Worm (Caenorhabditis elegans): Measurements from ENCODE around the gene srg-4.
A peak's percentile ranks its signal among the peaks of the same experiment; 100 is the strongest.

The srg-4 gene

DNA sequence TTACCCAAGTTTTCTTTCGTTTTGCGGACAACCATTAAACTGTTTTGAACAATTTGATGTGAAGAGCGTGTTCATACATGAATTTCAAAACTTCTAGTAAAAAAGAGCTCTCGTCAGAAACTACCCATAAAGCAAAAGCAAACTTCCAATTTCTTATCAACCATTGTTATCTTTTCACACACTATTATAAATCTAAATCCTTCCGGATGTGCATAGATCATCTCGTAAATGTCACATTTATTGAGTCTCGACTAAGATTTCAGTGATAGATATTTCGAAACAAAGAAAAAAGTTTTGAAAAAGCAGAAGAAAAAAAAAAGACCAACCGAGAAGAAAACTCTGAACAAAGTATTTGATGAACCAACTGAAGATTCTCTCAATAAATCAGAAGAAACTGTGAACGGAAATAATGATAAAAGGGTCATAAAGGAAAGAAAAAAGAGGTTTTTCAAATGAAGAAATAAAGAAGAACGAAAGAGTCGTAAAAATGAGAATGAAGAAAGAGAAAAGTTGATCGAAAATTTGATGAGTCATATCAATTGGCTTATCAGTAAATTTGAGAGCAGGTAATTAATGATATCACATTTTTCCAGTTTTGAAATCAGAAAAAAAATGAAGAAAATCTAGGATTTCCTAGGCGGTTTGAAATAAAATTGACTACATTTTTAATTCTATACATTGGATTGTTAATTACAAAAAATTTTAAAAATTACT, 28.7 kb upstream of the srg-4 start:
- TF ChIP-seq nhr-28 (tag; optimal IDR thresholded peaks at IDR 0.05) (no peak), gei-8 (GFP tag; optimal IDR thresholded peaks at IDR 0.05) (no peak), pqm-1 (tag; optimal IDR thresholded peaks at IDR 0.05) (peak; percentile 1), ceh-20 (GFP tag; IDR thresholded peaks at IDR 0.05) (peak; percentile 38; the same call in 1 of the 2 replicates), nhr-77 (tag; optimal IDR thresholded peaks at IDR 0.05) (peak; percentile 5), jun-1 (tag; optimal IDR thresholded peaks at IDR 0.05) (no peak), Y75B8A.6 (GFP tag; IDR thresholded peaks at IDR 0.05) (no peak), php-3 (GFP tag; IDR thresholded peaks at IDR 0.05) (peak; percentile 41; the same call in 1 of the 2 replicates)

DNA sequence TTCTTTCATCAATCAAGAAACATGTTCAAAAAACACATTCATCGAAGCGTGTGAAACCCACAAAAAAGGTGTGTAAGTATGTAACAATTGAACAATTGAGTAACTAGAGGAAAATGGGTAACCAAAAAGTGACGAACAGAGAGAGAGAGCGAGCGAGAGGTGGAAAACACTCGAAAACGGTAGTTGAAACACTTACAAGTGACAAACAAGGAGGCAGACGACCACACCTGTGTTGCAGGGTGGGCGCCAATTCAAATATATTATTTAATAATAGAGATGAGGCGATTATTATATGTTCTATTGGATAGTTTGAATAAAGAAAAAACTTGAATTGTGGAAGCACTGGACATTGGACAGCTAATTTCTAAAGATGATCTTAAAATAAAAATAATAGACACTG, 27.5 kb upstream of the srg-4 start:
- TF ChIP-seq lin-15B (tag; optimal IDR thresholded peaks at IDR 0.05) (no peak), nhr-77 (tag; optimal IDR thresholded peaks at IDR 0.05) (no peak), R02D3.7 (tag; optimal IDR thresholded peaks at IDR 0.05) (no peak), dpl-1 (GFP tag; optimal IDR thresholded peaks at IDR 0.05) (peak; percentile 30), fos-1 (tag; optimal IDR thresholded peaks at IDR 0.05) (no peak), unc-39 (tag; optimal IDR thresholded peaks at IDR 0.05) (no peak)

DNA sequence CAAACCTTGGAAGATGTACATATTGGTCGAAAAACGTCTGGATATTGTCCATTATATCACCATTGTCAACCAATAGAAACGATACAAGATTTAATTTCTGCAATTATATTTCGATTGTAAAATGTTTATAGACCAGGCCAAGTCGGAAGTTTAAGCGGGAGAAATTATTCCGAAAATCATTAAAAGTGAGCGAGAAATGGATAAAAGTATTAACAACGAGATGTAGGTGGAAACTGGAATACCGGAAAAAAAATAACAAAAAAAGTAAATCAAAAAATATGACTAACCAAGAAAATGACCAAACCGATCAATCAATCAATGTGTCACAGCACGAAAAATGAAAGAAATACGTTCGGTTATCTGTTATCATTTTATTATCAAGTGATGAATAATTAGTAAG, 25.3 kb upstream of the srg-4 start, which contains the start of gene F47D12.6:
TSS of gene F47D12.6 (minus strand) at position 101 of the 400 bp plus-strand sequence.
- no peak for TF ChIP-seq aly-2 (tag; optimal IDR thresholded peaks at IDR 0.05)

DNA sequence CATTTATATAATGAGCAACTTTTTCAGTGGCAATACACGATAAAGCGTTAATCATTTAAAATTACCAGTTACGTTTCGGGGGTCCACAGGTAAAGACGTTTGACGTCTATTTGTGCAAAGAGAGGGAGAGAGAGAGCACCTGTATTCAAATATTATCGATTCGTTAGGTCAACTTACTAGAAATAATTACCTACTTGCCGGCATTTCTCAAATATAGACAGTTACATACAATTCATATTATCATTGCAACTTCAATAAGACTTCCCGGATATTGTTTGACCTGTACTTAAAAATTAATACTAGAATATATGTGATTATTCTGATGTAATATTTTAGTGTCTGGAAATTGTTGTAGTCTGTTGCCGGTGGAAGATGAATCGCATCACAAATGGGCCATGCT, 24.0 kb upstream of the srg-4 start, which contains the start of gene gadr-3:
TSS of gene gadr-3 (minus strand) at position 101 of the 400 bp plus-strand sequence.
- TF ChIP-seq ceh-20 (GFP tag; IDR thresholded peaks at IDR 0.05) (no peak), unc-62 (GFP tag; optimal IDR thresholded peaks at IDR 0.05 in 1 of 2) (peak in 1 of 2 experiments; percentile 46), unc-62 (tag; optimal IDR thresholded peaks at IDR 0.05) (no peak)

DNA sequence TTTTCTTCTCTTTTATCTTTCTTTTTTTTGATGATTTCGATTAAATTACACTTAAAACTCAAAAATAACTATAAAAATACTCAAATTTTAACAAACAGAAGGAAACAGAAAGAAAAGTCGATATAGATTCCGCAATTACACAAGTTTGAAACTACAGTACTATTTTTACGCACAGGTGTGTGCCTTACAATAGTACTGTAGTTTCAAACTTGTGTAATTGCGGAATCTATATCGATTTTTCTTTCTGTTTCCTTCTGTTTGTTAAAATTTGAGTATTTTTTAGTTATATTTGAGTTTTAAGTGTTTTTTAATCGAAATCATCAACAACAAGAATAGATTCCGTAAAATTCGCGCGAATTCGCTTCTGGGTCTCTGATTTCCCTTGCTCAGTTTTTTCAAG, 21.1 kb upstream of the srg-4 start:
- TF ChIP-seq dmd-9 (GFP tag; IDR thresholded peaks at IDR 0.05) (no peak), attf-4 (tag; optimal IDR thresholded peaks at IDR 0.05) (no peak), mxl-2 (GFP tag; conservative IDR thresholded peaks at IDR 0.05) (no peak), cey-2 (tag; optimal IDR thresholded peaks at IDR 0.05; ENCODE audit: borderline replicate concordance, insufficient read depth) (no peak), saeg-2 (GFP tag; IDR thresholded peaks at IDR 0.05) (no peak), ctbp-1 (GFP tag; IDR thresholded peaks at IDR 0.05) (no peak), nhr-10 (tag; optimal IDR thresholded peaks at IDR 0.05) (no peak), hlh-30 (tag; optimal IDR thresholded peaks at IDR 0.05; ENCODE audit: insufficient read depth) (no peak), nhr-41 (GFP tag; IDR thresholded peaks at IDR 0.05) (no peak), lim-7 (GFP tag; IDR thresholded peaks at IDR 0.05) (no peak), Y48G9A.11 (GFP tag; IDR thresholded peaks at IDR 0.05) (peak; percentile 45; the same call in 1 of the 2 replicates), mep-1 (tag; optimal IDR thresholded peaks at IDR 0.05) (no peak), aly-2 (tag; optimal IDR thresholded peaks at IDR 0.05) (no peak), mxl-3 (GFP tag; optimal IDR thresholded peaks at IDR 0.05) (no peak), tag-97 (GFP tag; IDR thresholded peaks at IDR 0.05) (no peak), lin-38 (GFP tag; IDR thresholded peaks at IDR 0.05) (peak; percentile 46; the same call in 1 of the 2 replicates), daf-19 (GFP tag; conservative IDR thresholded peaks at IDR 0.05) (no peak)

All from whole organism, L4 larva.